Worm (Caenorhabditis elegans): ENCODE measurements around the gene cct-2.

cct-2 gene

DNA sequence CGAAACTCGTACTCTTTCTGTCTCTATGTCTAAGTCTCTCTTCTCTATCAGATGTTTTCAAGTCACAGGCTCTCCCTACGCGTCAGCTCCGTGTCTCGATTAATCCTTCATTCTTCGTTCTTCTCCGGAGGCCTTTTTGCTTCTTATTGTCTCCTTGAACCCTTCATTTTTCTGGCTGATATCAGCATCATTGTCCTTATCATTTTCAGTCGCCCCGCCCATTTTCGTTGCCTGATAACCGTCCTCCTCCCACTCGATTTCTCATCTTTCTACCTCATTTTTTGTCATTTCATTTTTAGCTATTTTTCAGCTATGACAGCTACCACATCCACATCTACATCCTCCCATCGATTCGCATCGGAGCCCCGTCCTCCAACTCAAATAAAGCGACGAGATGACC, 5.4 kb upstream of the cct-2 start, which contains the start of gene B0457.6 (continued):
- TF ChIP-seq pqm-1 (tag; optimal IDR thresholded peaks at IDR 0.05) (peak; percentile 90), F26F4.8 (GFP tag; conservative IDR thresholded peaks at IDR 0.05) (no peak), ceh-82 (tag; optimal IDR thresholded peaks at IDR 0.05) (no peak), lin-38 (GFP tag; IDR thresholded peaks at IDR 0.05) (no peak), nhr-102 (tag; optimal IDR thresholded peaks at IDR 0.05) (no peak), zag-1 (tag; optimal IDR thresholded peaks at IDR 0.05) (no peak), lin-29 (GFP tag; IDR thresholded peaks at IDR 0.05) (no peak), attf-4 (tag; optimal IDR thresholded peaks at IDR 0.05) (no peak), F44E2.7 (GFP tag; IDR thresholded peaks at IDR 0.05) (no peak), duxl-1 (tag; optimal IDR thresholded peaks at IDR 0.05; ENCODE audit: poor library complexity) (no peak), hif-1 (tag; optimal IDR thresholded peaks at IDR 0.05) (no peak), mdl-1 (tag; optimal IDR thresholded peaks at IDR 0.05) (no peak), nhr-42 (GFP tag; IDR thresholded peaks at IDR 0.05) (no peak), fos-1 (tag; optimal IDR thresholded peaks at IDR 0.05) (no peak), Y5F2A.4 (GFP tag; optimal IDR thresholded peaks at IDR 0.05) (no peak), nhr-6 (tag; optimal IDR thresholded peaks at IDR 0.05) (no peak), ceh-28 (tag; optimal IDR thresholded peaks at IDR 0.05) (no peak), D1046.2 (GFP tag; IDR thresholded peaks at IDR 0.05) (no peak), aly-2 (tag; optimal IDR thresholded peaks at IDR 0.05) (no peak), mxl-2 (GFP tag; conservative IDR thresholded peaks at IDR 0.05) (no peak), cey-2 (tag; optimal IDR thresholded peaks at IDR 0.05; ENCODE audit: borderline replicate concordance, insufficient read depth) (no peak), daf-19 (GFP tag; conservative IDR thresholded peaks at IDR 0.05) (no peak), egl-27 (tag; optimal IDR thresholded peaks at IDR 0.05) (no peak), T20F7.1 (GFP tag; optimal IDR thresholded peaks at IDR 0.05) (no peak), rbr-2 (tag; optimal IDR thresholded peaks at IDR 0.05) (no peak), nhr-10 (tag; optimal IDR thresholded peaks at IDR 0.05) (no peak), ceh-62 (tag; optimal IDR thresholded peaks at IDR 0.05) (no peak), spr-1 (tag; optimal IDR thresholded peaks at IDR 0.05) (no peak), dve-1 (tag; optimal IDR thresholded peaks at IDR 0.05; ENCODE audit: insufficient read depth) (no peak), lin-13 (GFP tag; optimal IDR thresholded peaks at IDR 0.05) (no peak), zip-11 (GFP tag; IDR thresholded peaks at IDR 0.05) (no peak), ZK337.2 (GFP tag; IDR thresholded peaks at IDR 0.05) (no peak), madf-9 (GFP tag; conservative IDR thresholded peaks at IDR 0.05) (no peak), gei-8 (GFP tag; optimal IDR thresholded peaks at IDR 0.05) (no peak), nhr-28 (tag; optimal IDR thresholded peaks at IDR 0.05) (peak; percentile 45), hmg-1.1 (GFP tag; IDR thresholded peaks at IDR 0.05) (peak; percentile 54; the same call in 1 of the 2 replicates), ceh-44 (GFP tag; IDR thresholded peaks at IDR 0.05) (no peak), zip-2 (tag; optimal IDR thresholded peaks at IDR 0.05) (no peak)

DNA sequence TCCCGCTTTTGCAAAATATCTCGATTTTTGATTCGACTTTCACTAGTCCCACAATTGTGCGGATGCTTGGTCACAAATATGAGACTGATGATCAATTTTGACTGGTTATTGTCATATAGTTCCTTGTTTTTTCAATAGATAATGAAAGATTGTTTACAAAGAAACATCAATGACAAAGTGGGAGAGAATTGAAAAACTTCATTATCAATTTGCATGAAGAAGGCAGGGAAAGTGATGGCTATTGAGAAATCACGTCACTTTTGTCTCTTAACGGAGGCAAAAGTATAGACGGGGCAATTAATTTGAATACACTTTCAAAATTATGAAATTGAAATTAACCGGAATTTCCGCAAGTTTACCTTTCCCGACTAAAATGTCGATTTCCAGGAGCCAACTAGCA, 4.4 kb upstream of the cct-2 start:
- TF ChIP-seq unc-39 (tag; optimal IDR thresholded peaks at IDR 0.05) (no peak), hlh-11 (tag; optimal IDR thresholded peaks at IDR 0.05) (peak; percentile 16), pqm-1 (tag; optimal IDR thresholded peaks at IDR 0.05) (peak; percentile 64), lin-1 (GFP tag; IDR thresholded peaks at IDR 0.05) (no peak), dmd-6 (GFP tag; IDR thresholded peaks at IDR 0.05) (peak; percentile 46; the same call in 1 of the 2 replicates), nhr-28 (tag; optimal IDR thresholded peaks at IDR 0.05) (peak; percentile 32), mxl-3 (GFP tag; optimal IDR thresholded peaks at IDR 0.05) (no peak), lir-3 (tag; optimal IDR thresholded peaks at IDR 0.05) (no peak), lin-29 (GFP tag; IDR thresholded peaks at IDR 0.05) (no peak), spr-3 (GFP tag; optimal IDR thresholded peaks at IDR 0.05) (no peak), daf-16 (GFP tag; optimal IDR thresholded peaks at IDR 0.05) (no peak), daf-16 (tag; optimal IDR thresholded peaks at IDR 0.05) (peak; percentile 76), rbr-2 (tag; optimal IDR thresholded peaks at IDR 0.05) (no peak), ces-1 (GFP tag; optimal IDR thresholded peaks at IDR 0.05) (no peak), skn-1 (tag; optimal IDR thresholded peaks at IDR 0.05) (no peak), mdt-29 (GFP tag; IDR thresholded peaks at IDR 0.05) (no peak), lin-15B (tag; optimal IDR thresholded peaks at IDR 0.05) (no peak)
